Worm (Caenorhabditis elegans) whole organism, mixed stage, embryonic: ENCODE results near the gene col-119.

Experiments
- M03D4.4 ChIP-seq: sonication (generic microtip); optimal IDR thresholded peaks from 2 replicates; lab custom pipeline; 2017; ENCODE audit warnings: mild to moderate bottlenecking, missing genetic modification characterization, missing compliant biosample characterization
- ceh-83 ChIP-seq: fragments of 200-800 bp; sonication (Bioruptor generic); optimal IDR thresholded peaks from 2 replicates; lab custom pipeline; 2018; ENCODE audit warnings: mild to moderate bottlenecking, missing genetic modification characterization, missing compliant biosample characterization
- elt-1 ChIP-seq: sonication (generic microtip); optimal IDR thresholded peaks from 2 replicates; lab custom pipeline; 2017; ENCODE audit warnings: missing genetic modification characterization, mild to moderate bottlenecking, missing compliant biosample characterization, antibody characterized with exemption, moderate library complexity, borderline replicate concordance; ENCODE audit not compliant: insufficient read depth
- elt-3 ChIP-seq: fragments of 150-350 bp; optimal IDR thresholded peaks from 2 replicates; lab custom pipeline; 2014; ENCODE audit warnings: missing biosample characterization, missing genetic modification characterization
- ham-2 ChIP-seq: fragments of 200-800 bp; sonication (Bioruptor generic); optimal IDR thresholded peaks from 2 replicates; lab custom pipeline; 2018; ENCODE audit warnings: mild to moderate bottlenecking, missing genetic modification characterization, missing compliant biosample characterization
- mls-2 ChIP-seq: sonication (generic microtip); optimal IDR thresholded peaks from 2 replicates; lab custom pipeline; 2016; ENCODE audit warnings: mild to moderate bottlenecking, missing genetic modification characterization, moderate library complexity, missing compliant biosample characterization
- nhr-28 ChIP-seq: fragments of 150-350 bp; optimal IDR thresholded peaks from 2 replicates; lab custom pipeline; 2014; ENCODE audit warnings: missing biosample characterization, missing genetic modification characterization
- pha-4 ChIP-seq: fragments of 150-350 bp; optimal IDR thresholded peaks from 2 replicates; lab custom pipeline; 2018; ENCODE audit warnings: missing biosample characterization, missing genetic modification reagents, missing genetic modification characterization
- sptf-1 ChIP-seq: sonication (generic microtip); optimal IDR thresholded peaks from 2 replicates; lab custom pipeline; 2017; ENCODE audit warnings: mild to moderate bottlenecking, missing genetic modification characterization, moderate library complexity, missing compliant biosample characterization

ce11 chrIV:8984566-8984965 is 5.0 kb upstream of the col-119 start, which contains the start of gene nstp-1:
- TF ChIP-seq elt-1 (tag; lab: Kevin White, UChicago) (no peak), ceh-83 (GFP tag; lab: Kevin White, UChicago) (no peak), pha-4 (tag; lab: Kevin White, UChicago) (no peak), mls-2 (tag; lab: Kevin White, UChicago) (no peak), M03D4.4 (tag; lab: Kevin White, UChicago) (no peak), nhr-28 (no peak), elt-3 (no peak), sptf-1 (no peak), ham-2 (GFP tag; lab: Kevin White, UChicago) (no peak)
